Fruit fly (Drosophila melanogaster) whole organism: ENCODE results near the gene scyl.

Experiments used
- CG8478 ChIP-seq: fragments of >200 bp; optimal IDR thresholded peaks from 2 replicates; lab custom pipeline; 2018; ENCODE audit warnings: inconsistent platforms
- EcR ChIP-seq, 2 experiments: fragments of >200 bp; optimal IDR thresholded peaks; 2 replicates each; lab custom pipeline; 2017; ENCODE audit warnings: missing biosample characterization in 2 of 2, missing genetic modification characterization in 2 of 2, missing genetic modification reagents in 2 of 2
- psq ChIP-seq: fragments of >200 bp; optimal IDR thresholded peaks from 2 replicates; lab custom pipeline; 2017
- usp ChIP-seq: fragments of >200 bp; optimal IDR thresholded peaks from 2 replicates; lab custom pipeline; 2017; ENCODE audit warnings: missing biosample characterization, missing genetic modification characterization, mixed read lengths

- no peak for TF ChIP-seq psq
- TF ChIP-seq usp (GFP tag; lab: Kevin White, UChicago), result no peak
- no peak for TF ChIP-seq CG8478 (lab: Kevin White, UChicago)
- no peak for TF ChIP-seq EcR (GFP tag; optimal IDR thresholded peaks at IDR 0.05; lab: Kevin White, UChicago)
Observed at dm6 chr3L:11205608-11206336, 46.3 kb upstream of the scyl start, which contains the start of gene Plod.
